Worm (Caenorhabditis elegans): ENCODE measurements around the gene srp-1.

- TF ChIP-seq C17E4.6 (GFP tag; IDR thresholded peaks at IDR 0.05) (no peak), unc-130 (GFP tag; optimal IDR thresholded peaks at IDR 0.05) (no peak), unc-62 (GFP tag; optimal IDR thresholded peaks at IDR 0.05) (no peak), pha-4 (tag; optimal IDR thresholded peaks at IDR 0.05) (no peak), tbx-9 (tag; optimal IDR thresholded peaks at IDR 0.05; ENCODE audit: borderline replicate concordance) (no peak), lin-40 (tag; optimal IDR thresholded peaks at IDR 0.05) (no peak), nfya-2 (GFP tag; IDR thresholded peaks at IDR 0.05) (no peak), nhr-27 (tag; optimal IDR thresholded peaks at IDR 0.05) (no peak), egl-18 (GFP tag; IDR thresholded peaks at IDR 0.05) (no peak), F49E8.2 (tag; optimal IDR thresholded peaks at IDR 0.05; ENCODE audit: insufficient read depth) (no peak), gei-17 (GFP tag; optimal IDR thresholded peaks at IDR 0.05) (no peak), F57C9.4 (tag; optimal IDR thresholded peaks at IDR 0.05) (no peak)
Observed at ce11 chrV:777285-777684, 24.2 kb downstream of the srp-1 start, which contains the start of gene R09E12.9.
